Fruit fly (Drosophila melanogaster): ENCODE results near the gene CG43092.

dm6 chr3R:22752929-22753328, 16.5 kb downstream of the CG43092 start:
- TF ChIP-seq CG8478 (optimal IDR thresholded peaks at IDR 0.05) (no peak), CTCF (optimal IDR thresholded peaks at IDR 0.05) (no peak)
